Fruit fly (Drosophila melanogaster) whole organism, embryonic: ENCODE results near the gene CG4291.
A peak's percentile ranks its signal among the peaks of the same experiment; 100 is the strongest.

Experiments used
- BtbVII ChIP-seq: fragments of 200-800 bp; sonication (Bioruptor generic); optimal IDR thresholded peaks from 3 replicates; lab custom pipeline; 2017; ENCODE audit warnings: missing biosample characterization, mild to moderate bottlenecking, missing genetic modification characterization
- CG11696 ChIP-seq: fragments of 200-800 bp; sonication (Bioruptor generic); IDR thresholded peaks from 2 replicates; pipeline ENCODE4 v1.3.6; 2022; ENCODE audit warnings: missing biosample characterization, missing genetic modification characterization
- CG12391 ChIP-seq: fragments of 200-800 bp; sonication (Bioruptor generic); optimal IDR thresholded peaks from 3 replicates; lab custom pipeline; 2018; ENCODE audit warnings: missing biosample characterization, mild to moderate bottlenecking, missing genetic modification characterization, moderate library complexity
- CG14014 ChIP-seq: fragments of 200-800 bp; sonication (Bioruptor generic); IDR thresholded peaks from 2 replicates; pipeline ENCODE4 v1.3.6; 2022; ENCODE audit warnings: missing biosample characterization, missing genetic modification characterization
- CG15269 ChIP-seq: fragments of 200-800 bp; sonication (Bioruptor generic); optimal IDR thresholded peaks from 2 replicates; lab custom pipeline; 2018; ENCODE audit warnings: missing biosample characterization, mild to moderate bottlenecking, missing genetic modification characterization, moderate library complexity
- CG15601 ChIP-seq: fragments of 200-800 bp; sonication (Bioruptor generic); optimal IDR thresholded peaks from 3 replicates; lab custom pipeline; 2019; ENCODE audit warnings: missing biosample characterization, mild to moderate bottlenecking, missing genetic modification characterization, moderate library complexity
- CG1603 ChIP-seq: fragments of 200-800 bp; sonication (Bioruptor generic); optimal IDR thresholded peaks from 2 replicates; lab custom pipeline; 2019; ENCODE audit warnings: missing biosample characterization, mild to moderate bottlenecking, missing genetic modification characterization, moderate library complexity
- CG16863 ChIP-seq: fragments of 200-800 bp; sonication (Bioruptor generic); optimal IDR thresholded peaks from 3 replicates; lab custom pipeline; 2016; ENCODE audit warnings: missing biosample characterization, missing genetic modification characterization
- CG17359 ChIP-seq: fragments of 200-800 bp; sonication (Bioruptor generic); optimal IDR thresholded peaks from 3 replicates; lab custom pipeline; 2018; ENCODE audit warnings: missing biosample characterization, mild to moderate bottlenecking, missing genetic modification characterization, moderate library complexity
- CG17612 ChIP-seq: fragments of 200-800 bp; sonication (Bioruptor generic); IDR thresholded peaks from 2 replicates; pipeline ENCODE4 v1.3.6; 2022; ENCODE audit warnings: missing biosample characterization, missing genetic modification characterization
- CG18599 ChIP-seq: fragments of 200-800 bp; sonication (Bioruptor generic); optimal IDR thresholded peaks from 3 replicates; lab custom pipeline; 2017; ENCODE audit warnings: missing biosample characterization, missing genetic modification characterization, mild to moderate bottlenecking, moderate library complexity, missing genetic modification reagents
- CG2202 ChIP-seq: fragments of 200-800 bp; sonication (Bioruptor generic); optimal IDR thresholded peaks from 2 replicates; lab custom pipeline; 2018; ENCODE audit warnings: missing biosample characterization, mild to moderate bottlenecking, missing genetic modification characterization
- CG31224 ChIP-seq: fragments of 200-800 bp; sonication (Bioruptor generic); IDR thresholded peaks from 2 replicates; pipeline ENCODE4 v1.3.6; 2022; ENCODE audit warnings: missing biosample characterization, missing genetic modification characterization
- CG33213 ChIP-seq: fragments of 200-800 bp; sonication (Bioruptor generic); optimal IDR thresholded peaks from 3 replicates; lab custom pipeline; 2016; ENCODE audit warnings: missing biosample characterization, missing genetic modification characterization
- CG4707 ChIP-seq: fragments of 200-800 bp; sonication (Bioruptor generic); optimal IDR thresholded peaks from 2 replicates; lab custom pipeline; 2018; ENCODE audit warnings: missing biosample characterization, mild to moderate bottlenecking, missing genetic modification characterization, moderate library complexity
- CG6791 ChIP-seq: fragments of 200-800 bp; sonication (Bioruptor generic); IDR thresholded peaks from 3 replicates; pipeline ENCODE4 v1.3.6; 2022; ENCODE audit warnings: missing biosample characterization, missing genetic modification characterization; ENCODE audit not compliant: partially characterized antibody
- CG7372 ChIP-seq: fragments of 200-800 bp; sonication (Bioruptor generic); IDR thresholded peaks from 2 replicates; pipeline ENCODE4 v1.3.6; 2022; ENCODE audit warnings: missing biosample characterization, missing genetic modification characterization
- Drgx ChIP-seq: fragments of 200-800 bp; sonication (Bioruptor generic); IDR thresholded peaks from 2 replicates; pipeline ENCODE4 v1.3.6; 2022; ENCODE audit warnings: missing biosample characterization, missing genetic modification characterization
- Eip74EF ChIP-seq, 2 experiments: fragments of 200-800 bp in 1 of 2; fragments of >200 bp in 1 of 2; sonication (Bioruptor generic) in 1 of 2; optimal IDR thresholded peaks; 2 replicates each; lab custom pipeline; 2017 to 2019; ENCODE audit warnings: missing biosample characterization in 2 of 2, missing genetic modification characterization in 2 of 2, mild to moderate bottlenecking in 1 of 2, moderate library complexity in 1 of 2
- Fer1 ChIP-seq: fragments of 200-800 bp; sonication (Bioruptor generic); optimal IDR thresholded peaks from 2 replicates; lab custom pipeline; 2017; ENCODE audit warnings: missing biosample characterization, mild to moderate bottlenecking, missing genetic modification characterization
- Fer3 ChIP-seq: fragments of 200-800 bp; sonication (Bioruptor generic); optimal IDR thresholded peaks from 2 replicates; lab custom pipeline; 2018; ENCODE audit warnings: missing biosample characterization, mild to moderate bottlenecking, missing genetic modification characterization, moderate library complexity
- GATAe ChIP-seq: fragments of 200-800 bp; sonication (Bioruptor generic); conservative IDR thresholded peaks from 2 replicates; pipeline ENCODE4 v1.3.6; 2022; ENCODE audit warnings: missing biosample characterization, missing genetic modification characterization
- Gug ChIP-seq: fragments of 200-800 bp; sonication (Bioruptor generic); IDR thresholded peaks from 4 replicates; pipeline ENCODE4 v1.3.6; 2022; ENCODE audit warnings: missing biosample characterization, missing genetic modification characterization
- Hmx ChIP-seq: fragments of 200-800 bp; sonication (Bioruptor generic); optimal IDR thresholded peaks from 2 replicates; lab custom pipeline; 2016; ENCODE audit warnings: missing biosample characterization, missing genetic modification characterization
- Hr78 ChIP-seq, 2 experiments: fragments of 200-800 bp in 1 of 2; fragments of >200 bp in 1 of 2; sonication (Bioruptor generic) in 1 of 2; optimal IDR thresholded peaks; 2 replicates each; lab custom pipeline; 2017 to 2019; ENCODE audit warnings: missing biosample characterization in 2 of 2, missing genetic modification characterization in 2 of 2, mild to moderate bottlenecking in 1 of 2, moderate library complexity in 1 of 2
- Med ChIP-seq: fragments of 200-800 bp; sonication (Bioruptor generic); peaks from one replicate; lab custom pipeline; 2016; ENCODE audit warnings: missing biosample characterization, missing genetic modification characterization, mild to moderate bottlenecking, inconsistent platforms, moderate library complexity
- NFAT ChIP-seq: fragments of 200-800 bp; sonication (Bioruptor generic); IDR thresholded peaks from 2 replicates; pipeline ENCODE4 v1.3.6; 2022; ENCODE audit warnings: missing biosample characterization, missing genetic modification characterization
- Nf-YB ChIP-seq: fragments of 200-800 bp; sonication (Bioruptor generic); optimal IDR thresholded peaks from 3 replicates; lab custom pipeline; 2019; ENCODE audit warnings: missing biosample characterization, mild to moderate bottlenecking, missing genetic modification characterization, moderate library complexity
- Sox100B ChIP-seq: fragments of 200-800 bp; sonication (Bioruptor generic); optimal IDR thresholded peaks from 3 replicates; lab custom pipeline; 2018; ENCODE audit warnings: missing biosample characterization, mild to moderate bottlenecking, missing genetic modification characterization
- Usf ChIP-seq: fragments of 200-800 bp; sonication (Bioruptor generic); optimal IDR thresholded peaks from 2 replicates; lab custom pipeline; 2017; ENCODE audit warnings: missing genotype, missing biosample characterization, missing genetic modification characterization
- Xrp1 ChIP-seq: fragments of 200-800 bp; sonication (Bioruptor generic); IDR thresholded peaks from 2 replicates; pipeline ENCODE4 v1.3.6; 2022; ENCODE audit warnings: missing biosample characterization, missing genetic modification characterization
- ase ChIP-seq: fragments of 200-800 bp; sonication (Bioruptor generic); IDR thresholded peaks from 3 replicates; pipeline ENCODE4 v1.3.6; 2022; ENCODE audit warnings: missing biosample characterization, missing genetic modification characterization
- cg ChIP-seq: fragments of 200-800 bp; sonication (Bioruptor generic); optimal IDR thresholded peaks from 3 replicates; lab custom pipeline; 2019; ENCODE audit warnings: missing biosample characterization, mild to moderate bottlenecking, missing genetic modification characterization, moderate library complexity
- ems ChIP-seq: fragments of 200-800 bp; sonication (Bioruptor generic); optimal IDR thresholded peaks from 3 replicates; lab custom pipeline; 2016; ENCODE audit warnings: missing biosample characterization, missing genetic modification characterization
- eve ChIP-seq, 2 experiments: fragments of >200 bp; optimal IDR thresholded peaks; 2 replicates each; lab custom pipeline; 2017; ENCODE audit warnings: missing biosample characterization in 2 of 2, missing genetic modification characterization in 2 of 2
- exex ChIP-seq: fragments of 200-800 bp; sonication (Bioruptor generic); optimal IDR thresholded peaks from 4 replicates; lab custom pipeline; 2018; ENCODE audit warnings: missing biosample characterization, mild to moderate bottlenecking, missing genetic modification characterization, moderate library complexity
- gcm2 ChIP-seq: fragments of 200-800 bp; sonication (Bioruptor generic); optimal IDR thresholded peaks from 2 replicates; lab custom pipeline; 2016; ENCODE audit warnings: missing biosample characterization, missing genetic modification characterization
- grn ChIP-seq: fragments of 200-800 bp; sonication (Bioruptor generic); optimal IDR thresholded peaks from 3 replicates; lab custom pipeline; 2017; ENCODE audit warnings: missing biosample characterization, missing genetic modification characterization
- klu ChIP-seq: fragments of 200-800 bp; sonication (Bioruptor generic); IDR thresholded peaks from 2 replicates; pipeline ENCODE4 v1.3.6; 2022; ENCODE audit warnings: missing biosample characterization, missing genetic modification characterization
- mirr ChIP-seq: fragments of 200-800 bp; sonication (Bioruptor generic); optimal IDR thresholded peaks from 3 replicates; lab custom pipeline; 2018; ENCODE audit warnings: missing biosample characterization, mild to moderate bottlenecking, missing genetic modification characterization
- psq ChIP-seq: fragments of 200-800 bp; sonication (Bioruptor generic); optimal IDR thresholded peaks from 2 replicates; lab custom pipeline; 2017; ENCODE audit warnings: missing biosample characterization, missing genetic modification characterization
- row ChIP-seq: fragments of 200-800 bp; sonication (Bioruptor generic); IDR thresholded peaks from 3 replicates; pipeline ENCODE4 v1.3.6; 2022; ENCODE audit warnings: missing biosample characterization, missing genetic modification characterization
- sima ChIP-seq: fragments of 200-800 bp; sonication (Bioruptor generic); optimal IDR thresholded peaks from 2 replicates; lab custom pipeline; 2016; ENCODE audit warnings: missing biosample characterization, missing genetic modification characterization
- sug ChIP-seq: fragments of 200-800 bp; optimal IDR thresholded peaks from 2 replicates; lab custom pipeline; 2019; ENCODE audit warnings: missing biosample characterization, mild to moderate bottlenecking, missing genetic modification characterization, moderate library complexity
- vfl ChIP-seq: fragments of 200-800 bp; sonication (Bioruptor generic); optimal IDR thresholded peaks from 2 replicates; lab custom pipeline; 2016; ENCODE audit warnings: missing biosample characterization, missing genetic modification characterization
- vnd ChIP-seq: fragments of 200-800 bp; sonication (Bioruptor generic); IDR thresholded peaks from 3 replicates; pipeline ENCODE4 v1.3.6; 2022; ENCODE audit warnings: missing biosample characterization, missing genetic modification characterization; ENCODE audit not compliant: partially characterized antibody

Gene CG4291

dm6 chr2L:840716-841115 lies 11.8 kb downstream of the CG4291 start (continued):
- TF ChIP-seq GATAe (GFP tag; lab: Robert Waterston, UW) (no peak), Drgx (GFP tag; lab: Robert Waterston, UW) (0 out of 2 replicates have a peak, but pooled peaks have one; percentile 33), cg (GFP tag; lab: Kevin White, UChicago) (peak; percentile 3), vnd (no peak), CG2202 (no peak), ase (GFP tag; lab: Robert Waterston, UW) (no peak), BtbVII (GFP tag; lab: Kevin White, UChicago) (no peak)

- TF ChIP-seq CG15601 (tag; lab: Kevin White, UChicago) = no peak
- TF ChIP-seq Hr78 (GFP tag; optimal IDR thresholded peaks at IDR 0.05; lab: Kevin White, UChicago) = peak in 1 of 2 experiments; percentile 84
- TF ChIP-seq psq (GFP tag; lab: Kevin White, UChicago) = no peak
- no peak for TF ChIP-seq CG17612
- TF ChIP-seq, all 482 proteins: peak for 1
These were observed 12.5 kb downstream of the CG4291 start for dm6 chr2L:840022-840421.

- TF ChIP-seq Med (peak; percentile 3), CG14014 (GFP tag; lab: Robert Waterston, UW) (no peak), grn (GFP tag; lab: Kevin White, UChicago) (peak; percentile 22), CG18599 (GFP tag; lab: Kevin White, UChicago) (peak; percentile 3), mirr (GFP tag; lab: Kevin White, UChicago) (peak; percentile 62), CG7372 (GFP tag; lab: Robert Waterston, UW) (no peak), exex (tag; lab: Kevin White, UChicago) (peak; percentile 97), sug (peak; percentile 29)
These were observed 13.7 kb downstream of the CG4291 start for dm6 chr2L:838786-839185.

- no peak for TF ChIP-seq CG6791 (GFP tag; lab: Robert Waterston, UW)
- TF ChIP-seq ems (GFP tag; lab: Kevin White, UChicago) = no peak
- TF ChIP-seq klu (GFP tag; lab: Robert Waterston, UW) = no peak
- peak; percentile 53 for TF ChIP-seq CG12391 (tag; lab: Kevin White, UChicago)
- no peak for TF ChIP-seq Usf
- TF ChIP-seq CG33213 (GFP tag; lab: Kevin White, UChicago) = no peak
- TF ChIP-seq Fer1 (GFP tag; lab: Kevin White, UChicago) = no peak
- no peak for TF ChIP-seq Gug (GFP tag; lab: Robert Waterston, UW)
- TF ChIP-seq CG18599 (GFP tag; lab: Kevin White, UChicago) = no peak
- TF ChIP-seq CG31224 (GFP tag; lab: Robert Waterston, UW) = no peak
- no peak for TF ChIP-seq NFAT
- no peak for TF ChIP-seq eve (GFP tag; optimal IDR thresholded peaks at IDR 0.05; lab: Kevin White, UChicago)
- TF ChIP-seq Xrp1 (GFP tag; lab: Robert Waterston, UW) = no peak
- no peak for TF ChIP-seq Hmx (GFP tag; lab: Kevin White, UChicago)
- no peak for TF ChIP-seq Eip74EF (GFP tag; optimal IDR thresholded peaks at IDR 0.05; lab: Kevin White, UChicago)
- TF ChIP-seq CG11696 (GFP tag; lab: Robert Waterston, UW) = no peak
- no peak for TF ChIP-seq gcm2
- no peak for TF ChIP-seq Sox100B (GFP tag; lab: Kevin White, UChicago)
- peak; percentile 0 for TF ChIP-seq CG17359
- no peak for TF ChIP-seq vfl (GFP tag; lab: Kevin White, UChicago)
- TF ChIP-seq vnd = no peak
- TF ChIP-seq sima (GFP tag; lab: Kevin White, UChicago) = no peak
- no peak for TF ChIP-seq CG16863
- TF ChIP-seq CG4707 (GFP tag; lab: Kevin White, UChicago) = no peak
- no peak for TF ChIP-seq Fer3 (tag; lab: Kevin White, UChicago)
- TF ChIP-seq row (GFP tag; lab: Robert Waterston, UW) = peak; percentile 79
- TF ChIP-seq Nf-YB = no peak
- peak; percentile 53 for TF ChIP-seq CG15269 (tag; lab: Kevin White, UChicago)
- TF ChIP-seq CG1603 = peak; percentile 80
These were observed 14.5 kb downstream of the CG4291 start for dm6 chr2L:837989-838388.
